Fruit fly (Drosophila melanogaster) whole organism, pupa: ENCODE measurements around the gene Rab18.
A peak's percentile ranks its signal among the peaks of the same experiment; 100 is the strongest.

Experiments
- CG10348 ChIP-seq: fragments of 200-800 bp; sonication (Bioruptor generic); IDR thresholded peaks from 2 replicates; pipeline ENCODE4 v1.3.6; 2022; ENCODE audit warnings: missing biosample characterization, missing genetic modification characterization
- CG12605 ChIP-seq: fragments of 200-800 bp; sonication (Bioruptor generic); IDR thresholded peaks from 2 replicates; pipeline ENCODE4 v1.3.6; 2022; ENCODE audit warnings: missing biosample characterization, missing genetic modification characterization
- CG13204 ChIP-seq: fragments of 200-800 bp; sonication (Bioruptor generic); optimal IDR thresholded peaks from 2 replicates; lab custom pipeline; 2018; ENCODE audit warnings: missing biosample characterization, mild to moderate bottlenecking, missing genetic modification characterization, moderate library complexity
- CG14655 ChIP-seq: fragments of 200-800 bp; sonication (Bioruptor generic); optimal IDR thresholded peaks from 3 replicates; lab custom pipeline; 2017; ENCODE audit warnings: mild to moderate bottlenecking, missing biosample characterization, missing genetic modification reagents, missing genetic modification characterization
- CG15710 ChIP-seq: fragments of 200-800 bp; sonication (Bioruptor generic); optimal IDR thresholded peaks from 2 replicates; lab custom pipeline; 2018; ENCODE audit warnings: missing biosample characterization, mild to moderate bottlenecking, missing genetic modification characterization, moderate library complexity
- CG17806 ChIP-seq: fragments of 200-800 bp; sonication (Bioruptor generic); optimal IDR thresholded peaks from 2 replicates; lab custom pipeline; 2018; ENCODE audit warnings: missing biosample characterization, mild to moderate bottlenecking, missing genetic modification characterization, moderate library complexity
- CG32121 ChIP-seq: fragments of 200-800 bp; sonication (Bioruptor generic); IDR thresholded peaks from 2 replicates; pipeline ENCODE4 v1.3.6; 2022; ENCODE audit warnings: missing biosample characterization, missing genetic modification characterization
- CG34367 ChIP-seq: fragments of 200-800 bp; sonication (Bioruptor generic); optimal IDR thresholded peaks from 2 replicates; lab custom pipeline; 2018; ENCODE audit warnings: missing biosample characterization, mild to moderate bottlenecking, missing genetic modification characterization
- CG4496 ChIP-seq: fragments of 200-800 bp; sonication (Bioruptor generic); IDR thresholded peaks from 3 replicates; pipeline ENCODE4 v1.3.6; 2022; ENCODE audit warnings: missing biosample characterization, missing genetic modification characterization
- CG8159 ChIP-seq: fragments of 200-800 bp; sonication (Bioruptor generic); optimal IDR thresholded peaks from 3 replicates; lab custom pipeline; 2018; ENCODE audit warnings: missing biosample characterization, mild to moderate bottlenecking, missing genetic modification characterization, moderate library complexity
- CG8301 ChIP-seq: fragments of 200-800 bp; sonication (Bioruptor generic); optimal IDR thresholded peaks from 2 replicates; lab custom pipeline; 2018; ENCODE audit warnings: missing biosample characterization, mild to moderate bottlenecking, missing genetic modification characterization
- CG9948 ChIP-seq: fragments of 200-800 bp; sonication (Bioruptor generic); optimal IDR thresholded peaks from 2 replicates; lab custom pipeline; 2018; ENCODE audit warnings: missing biosample characterization, mild to moderate bottlenecking, missing genetic modification characterization, moderate library complexity
- D1 ChIP-seq: fragments of 200-800 bp; sonication (Bioruptor generic); optimal IDR thresholded peaks from 2 replicates; lab custom pipeline; 2018; ENCODE audit warnings: missing biosample characterization, mild to moderate bottlenecking, missing genetic modification characterization, moderate library complexity
- EcR ChIP-seq: fragments of 200-800 bp; sonication (Bioruptor generic); optimal IDR thresholded peaks from 3 replicates; lab custom pipeline; 2019; ENCODE audit warnings: missing biosample characterization, missing genetic modification characterization, mild to moderate bottlenecking, moderate library complexity, missing genetic modification reagents
- Ets98B ChIP-seq: fragments of 200-800 bp; sonication (Bioruptor generic); IDR thresholded peaks from 2 replicates; pipeline ENCODE4 v1.3.6; 2022; ENCODE audit warnings: missing biosample characterization, missing genetic modification characterization
- Pif1A ChIP-seq: fragments of 200-800 bp; sonication (Bioruptor generic); optimal IDR thresholded peaks from 3 replicates; lab custom pipeline; 2016; ENCODE audit warnings: missing biosample characterization, missing genetic modification characterization
- Pif1B ChIP-seq: fragments of 200-800 bp; sonication (Bioruptor generic); optimal IDR thresholded peaks from 3 replicates; lab custom pipeline; 2016; ENCODE audit warnings: missing biosample characterization, missing genetic modification characterization
- Snoo ChIP-seq: fragments of 200-800 bp; sonication (Bioruptor generic); optimal IDR thresholded peaks from 3 replicates; lab custom pipeline; 2017; ENCODE audit warnings: missing biosample characterization, mild to moderate bottlenecking, missing genetic modification characterization, inconsistent platforms
- fd96Ca ChIP-seq: fragments of 200-800 bp; sonication (Bioruptor generic); IDR thresholded peaks from 3 replicates; pipeline ENCODE4 v1.3.6; 2022; ENCODE audit warnings: missing biosample characterization, missing genetic modification characterization
- gl ChIP-seq: fragments of 200-800 bp; sonication (Bioruptor generic); optimal IDR thresholded peaks from 2 replicates; lab custom pipeline; 2018; ENCODE audit warnings: missing biosample characterization, mild to moderate bottlenecking, missing genetic modification characterization
- rn ChIP-seq: fragments of 200-800 bp; sonication (Bioruptor generic); IDR thresholded peaks from 2 replicates; pipeline ENCODE4 v1.3.6; 2022; ENCODE audit warnings: missing biosample characterization, missing genetic modification characterization

Rab18 gene

dm6 chrX:5649998-5650397 lies 21.6 kb downstream of the Rab18 start:
- TF ChIP-seq CG17806 (no peak), Pif1B (GFP tag; lab: Kevin White, UChicago) (no peak), Snoo (tag; lab: Kevin White, UChicago) (no peak), rn (GFP tag; lab: Robert Waterston, UW) (no peak)
- TF ChIP-seq, all 21 proteins: peak for 0

dm6 chrX:5649387-5649786 lies 22.2 kb downstream of the Rab18 start:
- peak; percentile 62 for TF ChIP-seq EcR
- TF ChIP-seq CG34367 (tag; lab: Kevin White, UChicago) = no peak
- TF ChIP-seq CG14655 (GFP tag; lab: Kevin White, UChicago) = no peak
- TF ChIP-seq CG17806 = no peak

dm6 chrX:5648437-5648959 lies 23.1 kb downstream of the Rab18 start, which contains the start of gene OtopLa:
OtopLa (minus strand) TSS chrX:5648487.
- TF ChIP-seq CG34367 (tag; lab: Kevin White, UChicago) (peak; percentile 57), CG8159 (peak; percentile 78), CG4496 (GFP tag; lab: Robert Waterston, UW) (peak; percentile 89), Snoo (tag; lab: Kevin White, UChicago) (no peak), EcR (no peak), Pif1A (GFP tag; lab: Kevin White, UChicago) (peak; percentile 82), Pif1B (GFP tag; lab: Kevin White, UChicago) (peak; percentile 58), CG8301 (tag; lab: Kevin White, UChicago) (peak; percentile 73), Ets98B (peak; percentile 86), CG9948 (peak; percentile 63), CG32121 (GFP tag; lab: Robert Waterston, UW) (peak; percentile 85), D1 (tag; lab: Kevin White, UChicago) (no peak), CG17806 (peak; percentile 62), fd96Ca (GFP tag; lab: Robert Waterston, UW) (peak; percentile 89), CG12605 (peak; percentile 82), CG10348 (GFP tag; lab: Robert Waterston, UW) (peak; percentile 58; the same call in 1 of the 2 replicates), CG14655 (GFP tag; lab: Kevin White, UChicago) (peak; percentile 75), gl (tag; lab: Kevin White, UChicago) (peak; percentile 33), CG13204 (GFP tag; lab: Kevin White, UChicago) (no peak), rn (GFP tag; lab: Robert Waterston, UW) (peak; percentile 76), CG15710 (tag; lab: Kevin White, UChicago) (peak; percentile 71)

- TF ChIP-seq CG32121 (GFP tag; lab: Robert Waterston, UW) (0 out of 2 replicates have a peak, but pooled peaks have one; percentile 19), CG4496 (GFP tag; lab: Robert Waterston, UW) (no peak), Pif1A (GFP tag; lab: Kevin White, UChicago) (no peak)
Measured at dm6 chrX:5646228-5646627, 25.4 kb downstream of the Rab18 start.

dm6 chrX:5639083-5639482 lies 32.5 kb downstream of the Rab18 start:
- peak; percentile 45 for TF ChIP-seq CG17806
- peak; percentile 15 for TF ChIP-seq CG8301 (tag; lab: Kevin White, UChicago)
- no peak for TF ChIP-seq CG32121 (GFP tag; lab: Robert Waterston, UW)
- TF ChIP-seq Pif1A (GFP tag; lab: Kevin White, UChicago) = peak; percentile 33
- TF ChIP-seq CG13204 (GFP tag; lab: Kevin White, UChicago) = no peak
- TF ChIP-seq D1 (tag; lab: Kevin White, UChicago) = no peak
- TF ChIP-seq CG12605 = no peak
- no peak for TF ChIP-seq rn (GFP tag; lab: Robert Waterston, UW)
- TF ChIP-seq gl (tag; lab: Kevin White, UChicago) = no peak
- TF ChIP-seq EcR = no peak
- TF ChIP-seq fd96Ca (GFP tag; lab: Robert Waterston, UW) = peak; percentile 19; the same call in 1 of the 3 replicates
- TF ChIP-seq CG9948 = peak; percentile 39
- no peak for TF ChIP-seq Pif1B (GFP tag; lab: Kevin White, UChicago)
- peak; percentile 46 for TF ChIP-seq CG34367 (tag; lab: Kevin White, UChicago)
- TF ChIP-seq CG14655 (GFP tag; lab: Kevin White, UChicago) = peak; percentile 17
- TF ChIP-seq CG4496 (GFP tag; lab: Robert Waterston, UW) = peak; percentile 56; the same call in 1 of the 3 replicates
- no peak for TF ChIP-seq Ets98B
- TF ChIP-seq CG15710 (tag; lab: Kevin White, UChicago) = peak; percentile 31
- TF ChIP-seq Snoo (tag; lab: Kevin White, UChicago) = peak; percentile 21
- TF ChIP-seq CG8159 = peak; percentile 55
- no peak for TF ChIP-seq CG10348 (GFP tag; lab: Robert Waterston, UW)

- TF ChIP-seq CG14655 (GFP tag; lab: Kevin White, UChicago) (peak; percentile 36), Pif1A (GFP tag; lab: Kevin White, UChicago) (no peak), CG8301 (tag; lab: Kevin White, UChicago) (peak; percentile 25), CG8159 (peak; percentile 30), EcR (no peak), CG9948 (no peak), rn (GFP tag; lab: Robert Waterston, UW) (no peak), fd96Ca (GFP tag; lab: Robert Waterston, UW) (peak; percentile 70), Ets98B (peak; percentile 59), D1 (tag; lab: Kevin White, UChicago) (no peak), Snoo (tag; lab: Kevin White, UChicago) (no peak), CG32121 (GFP tag; lab: Robert Waterston, UW) (peak; percentile 34; the same call in 1 of the 2 replicates), CG34367 (tag; lab: Kevin White, UChicago) (peak; percentile 15), CG17806 (no peak), CG12605 (peak; percentile 32; the same call in 1 of the 2 replicates), CG4496 (GFP tag; lab: Robert Waterston, UW) (peak; percentile 84), Pif1B (GFP tag; lab: Kevin White, UChicago) (peak; percentile 26), gl (tag; lab: Kevin White, UChicago) (no peak), CG15710 (tag; lab: Kevin White, UChicago) (peak; percentile 40), CG10348 (GFP tag; lab: Robert Waterston, UW) (no peak), CG13204 (GFP tag; lab: Kevin White, UChicago) (no peak)
Measured at dm6 chrX:5638588-5638987, 33.0 kb downstream of the Rab18 start.
